Worm (Caenorhabditis elegans): ENCODE data around the gene F10E9.12.

DNA sequence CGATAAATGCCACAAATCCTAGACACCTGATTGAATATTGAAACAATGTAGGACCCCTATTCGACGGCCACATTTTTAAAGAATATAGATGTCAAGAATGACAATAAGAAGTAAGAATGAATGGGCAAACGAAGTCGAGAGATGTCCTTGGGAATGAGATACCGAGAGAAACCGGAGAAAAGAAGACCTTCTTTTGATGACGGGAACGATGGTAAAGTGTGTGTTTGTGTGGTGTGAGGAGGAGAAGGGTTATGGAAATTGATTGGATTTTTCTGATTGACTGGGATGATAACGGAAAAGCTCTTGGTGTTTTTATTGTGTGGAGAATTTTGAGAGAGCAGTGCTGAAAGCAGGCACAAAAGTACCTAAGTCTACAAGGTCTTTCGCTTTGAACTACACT lies 44.3 kb downstream of the F10E9.12 start, which contains the start of gene R05D3.9:
- no peak for TF ChIP-seq nhr-11 (tag; optimal IDR thresholded peaks at IDR 0.05)
- TF ChIP-seq pqm-1 (tag; optimal IDR thresholded peaks at IDR 0.05), result no peak
- TF ChIP-seq egl-27 (tag; optimal IDR thresholded peaks at IDR 0.05), result no peak
